Worm (Caenorhabditis elegans) whole organism, young adult: Measurements from ENCODE around the gene F39D8.3.

Source experiments
- Y56A3A.18 ChIP-seq: fragments of 200-800 bp; sonication (Bioruptor generic); IDR thresholded peaks from 2 replicates; pipeline ENCODE4 v1.3.6; 2022; ENCODE audit warnings: missing genetic modification reagents, missing genetic modification characterization, missing compliant biosample characterization
- lin-35 ChIP-seq, 3 experiments: fragments of 150-350 bp in 2 of 3; sonication (generic microtip) in 1 of 3; optimal IDR thresholded peaks; 2 replicates each; lab custom pipeline; 2014 to 2018; ENCODE audit warnings: missing biosample characterization in 3 of 3, missing genetic modification characterization in 3 of 3, missing genetic modification reagents in 3 of 3
- lsy-27 ChIP-seq: sonication (generic microtip); optimal IDR thresholded peaks from 2 replicates; lab custom pipeline; 2017; ENCODE audit warnings: missing genetic modification characterization, mild to moderate bottlenecking, missing compliant biosample characterization, antibody characterized with exemption, missing genotype, borderline replicate concordance; ENCODE audit not compliant: insufficient read depth

DNA sequence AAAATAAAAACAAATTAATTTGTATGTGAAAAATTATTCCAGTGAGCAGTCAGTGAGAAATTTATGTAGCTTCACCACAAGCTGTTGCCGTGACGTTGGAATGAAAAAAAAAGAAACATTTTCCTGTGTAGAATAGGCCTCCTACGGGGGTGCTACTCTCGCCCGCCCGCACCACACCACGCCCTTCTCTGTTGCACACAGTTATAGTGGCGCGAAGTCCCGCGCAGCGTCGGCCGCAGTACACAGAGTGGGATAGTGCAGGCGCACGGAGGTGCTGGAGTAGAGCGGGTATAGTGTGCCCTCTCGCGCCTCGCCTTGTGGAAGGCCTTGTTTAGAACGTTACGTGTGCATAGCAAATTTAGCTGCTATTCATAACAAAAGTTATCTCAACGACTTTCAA lies 18.0 kb downstream of the F39D8.3 start:
- TF ChIP-seq Y56A3A.18 (GFP tag; lab: Robert Waterston, UW) = no peak
- no peak for TF ChIP-seq lin-35 (GFP tag; optimal IDR thresholded peaks at IDR 0.05; lab: Kevin White, UChicago)
- TF ChIP-seq lsy-27 (tag; lab: Kevin White, UChicago) = no peak
